Fruit fly (Drosophila melanogaster) whole organism, prepupa: ENCODE results near the gene Ino80.

Source experiments
- Blimp-1 ChIP-seq: fragments of 200-800 bp; sonication (Bioruptor generic); optimal IDR thresholded peaks from 3 replicates; lab custom pipeline; 2017; ENCODE audit warnings: missing biosample characterization, missing genetic modification characterization, mild to moderate bottlenecking, moderate library complexity, missing genetic modification reagents
- CG1621 ChIP-seq: fragments of 200-800 bp; sonication (Bioruptor generic); optimal IDR thresholded peaks from 3 replicates; lab custom pipeline; 2018; ENCODE audit warnings: missing biosample characterization, mild to moderate bottlenecking, missing genetic modification characterization
- CG6808 ChIP-seq: fragments of 200-800 bp; sonication (Bioruptor generic); optimal IDR thresholded peaks from 3 replicates; lab custom pipeline; 2017; ENCODE audit warnings: missing biosample characterization, missing genetic modification characterization, mild to moderate bottlenecking, moderate library complexity, missing genetic modification reagents
- CG8319 ChIP-seq: fragments of 200-800 bp; sonication (Bioruptor generic); optimal IDR thresholded peaks from 3 replicates; lab custom pipeline; 2016; ENCODE audit warnings: missing biosample characterization, missing genetic modification characterization
- CG9139 ChIP-seq: fragments of 200-800 bp; sonication (Bioruptor generic); optimal IDR thresholded peaks from 3 replicates; lab custom pipeline; 2017; ENCODE audit warnings: missing biosample characterization, mild to moderate bottlenecking, missing genetic modification characterization
- OdsH ChIP-seq: fragments of 200-800 bp; sonication (Bioruptor generic); optimal IDR thresholded peaks from 3 replicates; lab custom pipeline; 2016; ENCODE audit warnings: missing biosample characterization, missing genetic modification characterization
- cyc ChIP-seq: fragments of 200-800 bp; sonication (Bioruptor generic); optimal IDR thresholded peaks from 3 replicates; lab custom pipeline; 2016; ENCODE audit warnings: missing biosample characterization, missing genetic modification characterization
- dsx ChIP-seq: fragments of 200-800 bp; optimal IDR thresholded peaks from 3 replicates; lab custom pipeline; 2019; ENCODE audit warnings: missing biosample characterization, mild to moderate bottlenecking, missing genetic modification characterization, moderate library complexity; ENCODE audit not compliant: poor library complexity, severe bottlenecking
- esn ChIP-seq: fragments of 200-800 bp; sonication (Bioruptor generic); optimal IDR thresholded peaks from 2 replicates; lab custom pipeline; 2016; ENCODE audit warnings: missing biosample characterization, mild to moderate bottlenecking, missing genetic modification characterization, moderate library complexity
- fd85E ChIP-seq: fragments of 200-800 bp; sonication (Bioruptor generic); optimal IDR thresholded peaks from 3 replicates; lab custom pipeline; 2016; ENCODE audit warnings: missing biosample characterization, missing genetic modification characterization
- fkh ChIP-seq: fragments of 200-800 bp; sonication (Bioruptor generic); optimal IDR thresholded peaks from 3 replicates; lab custom pipeline; 2017; ENCODE audit warnings: missing biosample characterization, mild to moderate bottlenecking, missing genetic modification characterization, moderate library complexity
- topi ChIP-seq: fragments of 200-800 bp; sonication (Bioruptor generic); optimal IDR thresholded peaks from 3 replicates; lab custom pipeline; 2016; ENCODE audit warnings: missing biosample characterization, missing genetic modification characterization

dm6 chr3R:19319433-19319832 is 83.5 kb downstream of the Ino80 start:
- TF ChIP-seq Blimp-1 (GFP tag; lab: Kevin White, UChicago), result no peak
- TF ChIP-seq CG8319 (GFP tag; lab: Kevin White, UChicago), result no peak
- TF ChIP-seq esn (GFP tag; lab: Kevin White, UChicago), result no peak
- no peak for TF ChIP-seq CG6808 (GFP tag; lab: Kevin White, UChicago)
- TF ChIP-seq CG9139 (GFP tag; lab: Kevin White, UChicago), result no peak
- no peak for TF ChIP-seq fd85E (GFP tag; lab: Kevin White, UChicago)
- no peak for TF ChIP-seq CG1621 (tag; lab: Kevin White, UChicago)
- no peak for TF ChIP-seq dsx (GFP tag; lab: Kevin White, UChicago)
- TF ChIP-seq topi (GFP tag; lab: Kevin White, UChicago), result no peak
- TF ChIP-seq fkh (GFP tag; lab: Kevin White, UChicago), result no peak
- TF ChIP-seq OdsH (GFP tag; lab: Kevin White, UChicago), result no peak
- TF ChIP-seq cyc (GFP tag; lab: Kevin White, UChicago), result no peak
